Fruit fly (Drosophila melanogaster) whole organism, embryonic: Measurements from ENCODE around the gene CG4382.

Source experiments
- Antp ChIP-seq: fragments of 200-800 bp; sonication (Bioruptor generic); optimal IDR thresholded peaks from 3 replicates; lab custom pipeline; 2016; ENCODE audit warnings: missing biosample characterization, missing genetic modification characterization
- B-H2 ChIP-seq: fragments of 200-800 bp; sonication (Bioruptor generic); optimal IDR thresholded peaks from 2 replicates; lab custom pipeline; 2018; ENCODE audit warnings: missing biosample characterization, mild to moderate bottlenecking, missing genetic modification characterization
- BEAF-32 ChIP-seq: fragments of 200-800 bp; sonication (Bioruptor generic); optimal IDR thresholded peaks from 3 replicates; lab custom pipeline; 2017; ENCODE audit warnings: missing biosample characterization, missing genetic modification characterization, mild to moderate bottlenecking, moderate library complexity, missing genetic modification reagents
- Bgb ChIP-seq: fragments of 200-800 bp; sonication (Bioruptor generic); IDR thresholded peaks from 2 replicates; pipeline ENCODE4 v1.3.6; 2022; ENCODE audit warnings: missing biosample characterization, missing genetic modification characterization; ENCODE audit not compliant: partially characterized antibody
- CG1233 ChIP-seq: fragments of 200-800 bp; sonication (Bioruptor generic); optimal IDR thresholded peaks from 4 replicates; lab custom pipeline; 2018; ENCODE audit warnings: missing biosample characterization, mild to moderate bottlenecking, missing genetic modification characterization
- CG14014 ChIP-seq: fragments of 200-800 bp; sonication (Bioruptor generic); IDR thresholded peaks from 2 replicates; pipeline ENCODE4 v1.3.6; 2022; ENCODE audit warnings: missing biosample characterization, missing genetic modification characterization
- CG14860 ChIP-seq: fragments of 200-800 bp; sonication (Bioruptor generic); IDR thresholded peaks from 3 replicates; pipeline ENCODE4 v1.3.6; 2022; ENCODE audit warnings: missing biosample characterization, missing genetic modification characterization; ENCODE audit not compliant: partially characterized antibody
- CG14965 ChIP-seq: fragments of 200-800 bp; sonication (Bioruptor generic); optimal IDR thresholded peaks from 2 replicates; lab custom pipeline; 2016; ENCODE audit warnings: missing biosample characterization, missing genetic modification characterization, borderline replicate concordance
- CG1602 ChIP-seq: fragments of 200-800 bp; sonication (Bioruptor generic); optimal IDR thresholded peaks from 3 replicates; lab custom pipeline; 2016; ENCODE audit warnings: missing biosample characterization, missing genetic modification characterization
- CG1647 ChIP-seq: fragments of 200-800 bp; sonication (Bioruptor generic); optimal IDR thresholded peaks from 3 replicates; lab custom pipeline; 2016; ENCODE audit warnings: missing biosample characterization, missing genetic modification characterization
- CG17568 ChIP-seq: fragments of 200-800 bp; sonication (Bioruptor generic); optimal IDR thresholded peaks from 2 replicates; lab custom pipeline; 2018; ENCODE audit warnings: missing biosample characterization, mild to moderate bottlenecking, missing genetic modification characterization, moderate library complexity
- CG17829 ChIP-seq: fragments of 200-800 bp; optimal IDR thresholded peaks from 2 replicates; lab custom pipeline; 2019; ENCODE audit warnings: missing biosample characterization, mild to moderate bottlenecking, missing genetic modification characterization, moderate library complexity
- CG18262 ChIP-seq: fragments of 200-800 bp; optimal IDR thresholded peaks from 3 replicates; lab custom pipeline; 2019; ENCODE audit warnings: missing biosample characterization, mild to moderate bottlenecking, missing genetic modification characterization, moderate library complexity
- CG3065 ChIP-seq: fragments of 200-800 bp; sonication (Bioruptor generic); optimal IDR thresholded peaks from 2 replicates; lab custom pipeline; 2016; ENCODE audit warnings: missing biosample characterization, missing genetic modification characterization
- CG31224 ChIP-seq: fragments of 200-800 bp; sonication (Bioruptor generic); IDR thresholded peaks from 2 replicates; pipeline ENCODE4 v1.3.6; 2022; ENCODE audit warnings: missing biosample characterization, missing genetic modification characterization
- CG34224 ChIP-seq: fragments of 200-800 bp; sonication (Bioruptor generic); IDR thresholded peaks from 3 replicates; pipeline ENCODE4 v1.3.6; 2022; ENCODE audit warnings: missing biosample characterization, missing genetic modification characterization; ENCODE audit not compliant: partially characterized antibody
- CG4730 ChIP-seq: fragments of 200-800 bp; sonication (Bioruptor generic); IDR thresholded peaks from 2 replicates; pipeline ENCODE4 v1.3.6; 2022; ENCODE audit warnings: missing biosample characterization, missing genetic modification characterization
- CG5953 ChIP-seq: fragments of 200-800 bp; sonication (Bioruptor generic); IDR thresholded peaks from 2 replicates; pipeline ENCODE4 v1.3.6; 2022; ENCODE audit warnings: missing biosample characterization, missing genetic modification characterization
- CG8478 ChIP-seq: fragments of >200 bp; optimal IDR thresholded peaks from 2 replicates; lab custom pipeline; 2018
- CG8924 ChIP-seq: fragments of 200-800 bp; optimal IDR thresholded peaks from 3 replicates; lab custom pipeline; 2019; ENCODE audit warnings: missing biosample characterization, mild to moderate bottlenecking, missing genetic modification characterization, moderate library complexity
- CG9215 ChIP-seq: fragments of 200-800 bp; sonication (Bioruptor generic); IDR thresholded peaks from 2 replicates; pipeline ENCODE4 v1.3.6; 2022; ENCODE audit warnings: missing biosample characterization, missing genetic modification characterization
- CTCF ChIP-seq: fragments of 200-800 bp; sonication (Bioruptor generic); optimal IDR thresholded peaks from 2 replicates; lab custom pipeline; 2017; ENCODE audit warnings: missing biosample characterization, mild to moderate bottlenecking, missing genetic modification characterization, moderate library complexity
- Dip2 ChIP-seq: fragments of 200-800 bp; sonication (Bioruptor generic); IDR thresholded peaks from 2 replicates; pipeline ENCODE4 v1.3.6; 2022; ENCODE audit warnings: missing biosample characterization, missing genetic modification characterization
- Elba2 ChIP-seq: fragments of 200-800 bp; sonication (Bioruptor generic); optimal IDR thresholded peaks from 3 replicates; lab custom pipeline; 2016; ENCODE audit warnings: missing biosample characterization, missing genetic modification characterization
- Gug ChIP-seq: fragments of 200-800 bp; sonication (Bioruptor generic); IDR thresholded peaks from 4 replicates; pipeline ENCODE4 v1.3.6; 2022; ENCODE audit warnings: missing biosample characterization, missing genetic modification characterization
- H2.0 ChIP-seq: fragments of 200-800 bp; sonication (Bioruptor generic); IDR thresholded peaks from 2 replicates; pipeline ENCODE4 v1.3.6; 2022; ENCODE audit warnings: missing biosample characterization, missing genetic modification characterization
- Hr51 ChIP-seq, 2 experiments: fragments of 200-800 bp; sonication (Bioruptor generic); optimal IDR thresholded peaks; 2 replicates in 1 of 2; 3 replicates in 1 of 2; lab custom pipeline; 2016 to 2018; ENCODE audit warnings: missing biosample characterization in 2 of 2, missing genetic modification characterization in 2 of 2, mild to moderate bottlenecking in 1 of 2, moderate library complexity in 1 of 2
- Lpt ChIP-seq: fragments of >200 bp; optimal IDR thresholded peaks from 2 replicates; lab custom pipeline; 2018; ENCODE audit warnings: missing biosample characterization, missing genetic modification characterization
- Max ChIP-seq: fragments of 200-800 bp; sonication (Bioruptor generic); optimal IDR thresholded peaks from 2 replicates; lab custom pipeline; 2016; ENCODE audit warnings: missing biosample characterization, mild to moderate bottlenecking, missing genetic modification characterization
- Nf-YA ChIP-seq: fragments of 200-800 bp; sonication (Bioruptor generic); IDR thresholded peaks from 2 replicates; pipeline ENCODE4 v1.3.6; 2022; ENCODE audit warnings: missing biosample characterization, missing genetic modification characterization
- Nf-YC ChIP-seq: fragments of 200-800 bp; optimal IDR thresholded peaks from 3 replicates; lab custom pipeline; 2019; ENCODE audit warnings: missing biosample characterization, mild to moderate bottlenecking, missing genetic modification characterization, moderate library complexity
- Ptx1 ChIP-seq: fragments of 200-800 bp; sonication (Bioruptor generic); IDR thresholded peaks from 2 replicates; pipeline ENCODE4 v1.3.6; 2022; ENCODE audit warnings: missing biosample characterization, missing genetic modification characterization
- Ravus ChIP-seq: fragments of 200-800 bp; sonication (Bioruptor generic); IDR thresholded peaks from 2 replicates; pipeline ENCODE4 v1.3.6; 2022; ENCODE audit warnings: missing biosample characterization, missing genetic modification characterization
- esg ChIP-seq: fragments of 200-800 bp; sonication (Bioruptor generic); conservative IDR thresholded peaks from 2 replicates; pipeline ENCODE4 v1.3.6; 2022; ENCODE audit warnings: missing biosample characterization, missing genetic modification characterization
- eyg ChIP-seq: fragments of 200-800 bp; sonication (Bioruptor generic); optimal IDR thresholded peaks from 3 replicates; lab custom pipeline; 2016; ENCODE audit warnings: missing biosample characterization, missing genetic modification characterization
- gcm ChIP-seq: fragments of 200-800 bp; sonication (Bioruptor generic); optimal IDR thresholded peaks from 2 replicates; lab custom pipeline; 2019; ENCODE audit warnings: missing biosample characterization, mild to moderate bottlenecking, missing genetic modification characterization, moderate library complexity
- gro ChIP-seq: fragments of 200-800 bp; sonication (Bioruptor generic); optimal IDR thresholded peaks from 2 replicates; lab custom pipeline; 2016; ENCODE audit warnings: missing biosample characterization, missing genetic modification characterization
- her ChIP-seq: fragments of 200-800 bp; sonication (Bioruptor generic); optimal IDR thresholded peaks from 2 replicates; lab custom pipeline; 2016; ENCODE audit warnings: missing biosample characterization, missing genetic modification characterization
- hkb ChIP-seq, 2 experiments: fragments of 200-800 bp in 1 of 2; fragments of >200 bp in 1 of 2; sonication (Bioruptor generic) in 1 of 2; IDR thresholded peaks in 1 of 2; optimal IDR thresholded peaks in 1 of 2; 2 replicates each; pipeline versions ENCODE4 v1.3.6 to Lab custom; 2017 to 2022; ENCODE audit warnings: missing biosample characterization in 1 of 2, missing genetic modification characterization in 1 of 2
- jigr1 ChIP-seq: fragments of 200-800 bp; sonication (Bioruptor generic); IDR thresholded peaks from 3 replicates; pipeline ENCODE4 v1.3.6; 2022; ENCODE audit warnings: missing biosample characterization, missing genetic modification characterization
- jing ChIP-seq: fragments of 200-800 bp; sonication (Bioruptor generic); optimal IDR thresholded peaks from 2 replicates; lab custom pipeline; 2018; ENCODE audit warnings: missing biosample characterization, mild to moderate bottlenecking, missing genetic modification characterization
- luna ChIP-seq: fragments of 200-800 bp; sonication (Bioruptor generic); optimal IDR thresholded peaks from 2 replicates; lab custom pipeline; 2016; ENCODE audit warnings: missing biosample characterization, missing genetic modification characterization
- mam ChIP-seq: fragments of 200-800 bp; sonication (Bioruptor generic); optimal IDR thresholded peaks from 3 replicates; lab custom pipeline; 2016; ENCODE audit warnings: missing biosample characterization, missing genetic modification characterization
- nerfin-1 ChIP-seq: fragments of 200-800 bp; sonication (Bioruptor generic); optimal IDR thresholded peaks from 3 replicates; lab custom pipeline; 2019; ENCODE audit warnings: missing biosample characterization, mild to moderate bottlenecking, missing genetic modification characterization, moderate library complexity
- pita ChIP-seq: fragments of 200-800 bp; sonication (Bioruptor generic); optimal IDR thresholded peaks from 2 replicates; lab custom pipeline; 2017; ENCODE audit warnings: missing biosample characterization, mild to moderate bottlenecking, missing genetic modification characterization
- pzg ChIP-seq: fragments of 200-800 bp; sonication (Bioruptor generic); optimal IDR thresholded peaks from 3 replicates; lab custom pipeline; 2018; ENCODE audit warnings: missing biosample characterization, mild to moderate bottlenecking, missing genetic modification characterization, moderate library complexity
- schlank ChIP-seq: fragments of 200-800 bp; sonication (Bioruptor generic); optimal IDR thresholded peaks from 2 replicates; lab custom pipeline; 2018; ENCODE audit warnings: missing biosample characterization, mild to moderate bottlenecking, missing genetic modification characterization
- slp2 ChIP-seq: fragments of 200-800 bp; sonication (Bioruptor generic); optimal IDR thresholded peaks from 2 replicates; lab custom pipeline; 2016; ENCODE audit warnings: missing biosample characterization, missing genetic modification characterization
- ssp ChIP-seq: fragments of 200-800 bp; sonication (Bioruptor generic); IDR thresholded peaks from 2 replicates; pipeline ENCODE4 v1.3.6; 2022; ENCODE audit warnings: missing biosample characterization, missing genetic modification characterization
- stc ChIP-seq: fragments of 200-800 bp; sonication (Bioruptor generic); IDR thresholded peaks from 2 replicates; pipeline ENCODE4 v1.3.6; 2022; ENCODE audit warnings: missing biosample characterization, missing genetic modification characterization
- tgo ChIP-seq: fragments of 200-800 bp; sonication (Bioruptor generic); IDR thresholded peaks from 3 replicates; pipeline ENCODE4 v1.3.6; 2022; ENCODE audit warnings: missing biosample characterization, missing genetic modification characterization
- tio ChIP-seq: fragments of 200-800 bp; sonication (Bioruptor generic); optimal IDR thresholded peaks from 2 replicates; lab custom pipeline; 2017; ENCODE audit warnings: missing biosample characterization, missing genetic modification characterization, inconsistent platforms
- unc-4 ChIP-seq: fragments of 200-800 bp; sonication (Bioruptor generic); IDR thresholded peaks from 2 replicates; pipeline ENCODE4 v1.3.6; 2022; ENCODE audit warnings: missing biosample characterization, missing genetic modification characterization; ENCODE audit not compliant: partially characterized antibody

Gene CG4382

DNA sequence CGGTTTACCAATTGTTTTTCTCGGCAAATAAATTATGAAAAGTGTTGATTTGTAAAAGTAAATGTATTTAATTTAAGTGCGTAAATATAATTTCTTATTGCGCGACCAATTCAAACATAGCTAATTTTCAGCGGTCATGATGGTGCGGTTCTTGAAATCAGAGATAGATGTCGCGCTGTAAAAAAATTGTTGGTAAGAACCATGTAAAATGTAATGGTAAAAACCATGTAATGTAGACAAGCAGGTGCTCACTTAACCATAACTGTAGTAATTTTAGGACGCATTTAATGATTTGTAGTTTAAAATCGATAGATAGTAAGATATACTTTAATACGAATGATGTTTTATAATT, 12.0 kb upstream of the CG4382 start (continued):
- TF ChIP-seq schlank (tag; lab: Kevin White, UChicago), result no peak
- TF ChIP-seq CG14860, result no peak
- no peak for TF ChIP-seq CG17568
- peak; percentile 4 for TF ChIP-seq mam (GFP tag; lab: Kevin White, UChicago)
- no peak for TF ChIP-seq Hr51 (GFP tag; optimal IDR thresholded peaks at IDR 0.05; lab: Kevin White, UChicago)
- TF ChIP-seq BEAF-32 (GFP tag; lab: Kevin White, UChicago), result no peak
- TF ChIP-seq CG1647 (GFP tag; lab: Kevin White, UChicago), result no peak
- TF ChIP-seq CG17829, result no peak
- TF ChIP-seq Gug (GFP tag; lab: Robert Waterston, UW), result no peak
- TF ChIP-seq Lpt (GFP tag; lab: Kevin White, UChicago), result no peak
- peak; percentile 1 for TF ChIP-seq Elba2
- no peak for TF ChIP-seq CG1602 (GFP tag; lab: Kevin White, UChicago)
- TF ChIP-seq gcm (GFP tag; lab: Kevin White, UChicago), result no peak
- peak; percentile 94 for TF ChIP-seq Dip2
- no peak for TF ChIP-seq H2.0 (GFP tag; lab: Robert Waterston, UW)
- no peak for TF ChIP-seq Ravus
- no peak for TF ChIP-seq Nf-YA (GFP tag; lab: Robert Waterston, UW)
- TF ChIP-seq tgo (GFP tag; lab: Robert Waterston, UW), result no peak
- TF ChIP-seq CG18262 (tag; lab: Kevin White, UChicago), result no peak
- no peak for TF ChIP-seq CG14014 (GFP tag; lab: Robert Waterston, UW)
- peak; percentile 80 for TF ChIP-seq CG8478 (lab: Kevin White, UChicago)
- TF ChIP-seq CG3065 (GFP tag; lab: Kevin White, UChicago), result no peak
- no peak for TF ChIP-seq CG9215 (GFP tag; lab: Robert Waterston, UW)
- no peak for TF ChIP-seq CG31224
- TF ChIP-seq esg (GFP tag; lab: Robert Waterston, UW), result no peak
- TF ChIP-seq her (GFP tag; lab: Kevin White, UChicago), result no peak
- no peak for TF ChIP-seq slp2 (GFP tag; lab: Kevin White, UChicago)
- no peak for TF ChIP-seq Max (GFP tag; lab: Kevin White, UChicago)
- peak; percentile 92 for TF ChIP-seq CTCF
- no peak for TF ChIP-seq Nf-YC (tag; lab: Kevin White, UChicago)
- TF ChIP-seq nerfin-1 (tag; lab: Kevin White, UChicago), result no peak
- TF ChIP-seq jing (GFP tag; lab: Kevin White, UChicago), result no peak
- no peak for TF ChIP-seq jigr1 (GFP tag; lab: Robert Waterston, UW)
- TF ChIP-seq Ptx1 (GFP tag; lab: Robert Waterston, UW), result no peak
- TF ChIP-seq unc-4 (GFP tag; lab: Robert Waterston, UW), result 0 out of 2 replicates have a peak, but pooled peaks have one; percentile 0
- TF ChIP-seq stc (GFP tag; lab: Robert Waterston, UW), result no peak
- TF ChIP-seq CG5953 (GFP tag; lab: Robert Waterston, UW), result no peak
- no peak for TF ChIP-seq CG4730 (GFP tag; lab: Robert Waterston, UW)
- TF ChIP-seq Bgb (GFP tag; lab: Robert Waterston, UW), result peak; percentile 30; the same call in 1 of the 2 replicates
- no peak for TF ChIP-seq eyg
- no peak for TF ChIP-seq CG1233
- no peak for TF ChIP-seq B-H2
- TF ChIP-seq pita (GFP tag; lab: Kevin White, UChicago), result peak; percentile 25
- no peak for TF ChIP-seq CG8924
- no peak for TF ChIP-seq luna
- no peak for TF ChIP-seq tio
- TF ChIP-seq pzg (GFP tag; lab: Kevin White, UChicago), result no peak
- TF ChIP-seq CG34224, result no peak
- peak; percentile 70 for TF ChIP-seq hkb (optimal IDR thresholded peaks at IDR 0.05; lab: Kevin White, UChicago)
- TF ChIP-seq hkb (GFP tag; IDR thresholded peaks at IDR 0.05; lab: Robert Waterston, UW), result no peak
- TF ChIP-seq Antp (GFP tag; lab: Kevin White, UChicago), result no peak
- TF ChIP-seq gro (GFP tag; lab: Kevin White, UChicago), result no peak
- no peak for TF ChIP-seq CG14965 (GFP tag; lab: Kevin White, UChicago)
- no peak for TF ChIP-seq ssp (GFP tag; lab: Robert Waterston, UW)
